Worm (Caenorhabditis elegans) whole organism, midembryonic: Measurements from ENCODE around the gene stdh-4.

Source experiments
- T22C8.4 ChIP-seq: fragments of 200-800 bp; sonication (Bioruptor generic); IDR thresholded peaks from 2 replicates; pipeline ENCODE4 v1.3.6; 2022; ENCODE audit warnings: missing genetic modification characterization, missing compliant biosample characterization
- cog-1 ChIP-seq: sonication (generic microtip); optimal IDR thresholded peaks from 2 replicates; lab custom pipeline; 2016; ENCODE audit warnings: missing genetic modification characterization, missing compliant biosample characterization
- flt-1 ChIP-seq: fragments of 200-800 bp; sonication (Bioruptor generic); IDR thresholded peaks from 2 replicates; pipeline ENCODE4 v1.3.6; 2022; ENCODE audit warnings: missing genetic modification characterization, missing compliant biosample characterization
- klf-2 ChIP-seq: fragments of 200-800 bp; sonication (Bioruptor generic); conservative IDR thresholded peaks from 2 replicates; pipeline ENCODE4 v1.3.6; 2022; ENCODE audit warnings: missing genetic modification reagents, missing genetic modification characterization, missing compliant biosample characterization
- med-1 ChIP-seq: sonication (generic microtip); optimal IDR thresholded peaks from 2 replicates; lab custom pipeline; 2017; ENCODE audit warnings: missing genetic modification characterization, mild to moderate bottlenecking, missing compliant biosample characterization, antibody characterized with exemption, missing genetic modification reagents; ENCODE audit not compliant: insufficient read depth
- ref-1 ChIP-seq: fragments of 200-800 bp; sonication (Bioruptor generic); conservative IDR thresholded peaks from 2 replicates; pipeline ENCODE4 v1.3.6; 2022; ENCODE audit warnings: missing genetic modification reagents, missing genetic modification characterization, missing compliant biosample characterization
- tab-1 ChIP-seq: fragments of 200-800 bp; sonication (Bioruptor generic); IDR thresholded peaks from 2 replicates; pipeline ENCODE4 v1.3.6; 2022; ENCODE audit warnings: missing genetic modification characterization, missing compliant biosample characterization
- ztf-23 ChIP-seq: fragments of 200-800 bp; sonication (Bioruptor generic); IDR thresholded peaks from 2 replicates; pipeline ENCODE4 v1.3.6; 2022; ENCODE audit warnings: missing genetic modification reagents, missing genetic modification characterization, missing compliant biosample characterization
- ztf-29 ChIP-seq: fragments of 200-800 bp; sonication (Bioruptor generic); IDR thresholded peaks from 2 replicates; pipeline ENCODE4 v1.3.6; 2022; ENCODE audit warnings: missing genetic modification reagents, missing genetic modification characterization, missing compliant biosample characterization

stdh-4 gene

ce11 chrV:8548989-8549388, at the start of gene stdh-4:
TSS of gene stdh-4 (plus strand) at chrV:8549289.
- TF ChIP-seq ref-1 (GFP tag; lab: Robert Waterston, UW) (no peak), ztf-23 (GFP tag; lab: Robert Waterston, UW) (no peak), cog-1 (tag; lab: Kevin White, UChicago) (no peak), tab-1 (GFP tag; lab: Robert Waterston, UW) (no peak), flt-1 (GFP tag; lab: Robert Waterston, UW) (no peak), med-1 (GFP tag; lab: Kevin White, UChicago) (no peak), ztf-29 (GFP tag; lab: Robert Waterston, UW) (no peak), klf-2 (GFP tag; lab: Robert Waterston, UW) (no peak), T22C8.4 (no peak)

- no peak for TF ChIP-seq ztf-23 (GFP tag; lab: Robert Waterston, UW)
- TF ChIP-seq klf-2 (GFP tag; lab: Robert Waterston, UW): no peak
- no peak for TF ChIP-seq ztf-29 (GFP tag; lab: Robert Waterston, UW)
- no peak for TF ChIP-seq cog-1 (tag; lab: Kevin White, UChicago)
Measured at ce11 chrV:8499407-8499806, 49.7 kb upstream of the stdh-4 start.

- TF ChIP-seq ztf-29 (GFP tag; lab: Robert Waterston, UW) (peak; percentile 99), ref-1 (GFP tag; lab: Robert Waterston, UW) (peak; percentile 98), cog-1 (tag; lab: Kevin White, UChicago) (peak; percentile 97), T22C8.4 (peak; percentile 98), klf-2 (GFP tag; lab: Robert Waterston, UW) (peak; percentile 100), ztf-23 (GFP tag; lab: Robert Waterston, UW) (peak; percentile 99), tab-1 (GFP tag; lab: Robert Waterston, UW) (peak; percentile 100), med-1 (GFP tag; lab: Kevin White, UChicago) (peak; percentile 93), flt-1 (GFP tag; lab: Robert Waterston, UW) (peak; percentile 99)
Measured at ce11 chrV:8500348-8500747, 48.7 kb upstream of the stdh-4 start.

ce11 chrV:8507324-8507723, 41.8 kb upstream of the stdh-4 start, which contains the start of gene ZK994.6:
TSS of gene ZK994.6 (minus strand) at chrV:8507424.
- TF ChIP-seq klf-2 (GFP tag; lab: Robert Waterston, UW) (no peak), tab-1 (GFP tag; lab: Robert Waterston, UW) (no peak), T22C8.4 (no peak), cog-1 (tag; lab: Kevin White, UChicago) (no peak), flt-1 (GFP tag; lab: Robert Waterston, UW) (no peak), ztf-23 (GFP tag; lab: Robert Waterston, UW) (no peak), med-1 (GFP tag; lab: Kevin White, UChicago) (no peak), ref-1 (GFP tag; lab: Robert Waterston, UW) (no peak), ztf-29 (GFP tag; lab: Robert Waterston, UW) (no peak)

ce11 chrV:8513361-8513760, 35.7 kb upstream of the stdh-4 start, which contains the start of gene F45F2.9:
TSS of gene F45F2.9 (minus strand) at chrV:8513461.
- TF ChIP-seq flt-1 (GFP tag; lab: Robert Waterston, UW) (no peak), ref-1 (GFP tag; lab: Robert Waterston, UW) (no peak), T22C8.4 (no peak), ztf-23 (GFP tag; lab: Robert Waterston, UW) (no peak)

- TF ChIP-seq flt-1 (GFP tag; lab: Robert Waterston, UW): no peak
- no peak for TF ChIP-seq ztf-23 (GFP tag; lab: Robert Waterston, UW)
- TF ChIP-seq ztf-29 (GFP tag; lab: Robert Waterston, UW): no peak
- TF ChIP-seq ref-1 (GFP tag; lab: Robert Waterston, UW): no peak
- no peak for TF ChIP-seq cog-1 (tag; lab: Kevin White, UChicago)
Measured at ce11 chrV:8516426-8516825, 32.7 kb upstream of the stdh-4 start.

ce11 chrV:8517711-8518110, 31.4 kb upstream of the stdh-4 start:
- TF ChIP-seq ztf-29 (GFP tag; lab: Robert Waterston, UW): no peak
- TF ChIP-seq T22C8.4: no peak
- TF ChIP-seq cog-1 (tag; lab: Kevin White, UChicago): no peak
- TF ChIP-seq klf-2 (GFP tag; lab: Robert Waterston, UW): no peak
- no peak for TF ChIP-seq ref-1 (GFP tag; lab: Robert Waterston, UW)
- TF ChIP-seq tab-1 (GFP tag; lab: Robert Waterston, UW): no peak
- no peak for TF ChIP-seq flt-1 (GFP tag; lab: Robert Waterston, UW)
- no peak for TF ChIP-seq ztf-23 (GFP tag; lab: Robert Waterston, UW)
- TF ChIP-seq med-1 (GFP tag; lab: Kevin White, UChicago): no peak

ce11 chrV:8518283-8518682, 30.8 kb upstream of the stdh-4 start:
- TF ChIP-seq cog-1 (tag; lab: Kevin White, UChicago) (no peak), ztf-23 (GFP tag; lab: Robert Waterston, UW) (no peak), tab-1 (GFP tag; lab: Robert Waterston, UW) (no peak), ref-1 (GFP tag; lab: Robert Waterston, UW) (no peak), flt-1 (GFP tag; lab: Robert Waterston, UW) (no peak), klf-2 (GFP tag; lab: Robert Waterston, UW) (no peak), T22C8.4 (no peak), med-1 (GFP tag; lab: Kevin White, UChicago) (no peak), ztf-29 (GFP tag; lab: Robert Waterston, UW) (no peak)

- TF ChIP-seq ztf-29 (GFP tag; lab: Robert Waterston, UW): no peak
- no peak for TF ChIP-seq ztf-23 (GFP tag; lab: Robert Waterston, UW)
- no peak for TF ChIP-seq tab-1 (GFP tag; lab: Robert Waterston, UW)
- no peak for TF ChIP-seq cog-1 (tag; lab: Kevin White, UChicago)
- no peak for TF ChIP-seq med-1 (GFP tag; lab: Kevin White, UChicago)
- no peak for TF ChIP-seq flt-1 (GFP tag; lab: Robert Waterston, UW)
- TF ChIP-seq klf-2 (GFP tag; lab: Robert Waterston, UW): no peak
Measured at ce11 chrV:8518822-8519392, 30.2 kb upstream of the stdh-4 start, which contains the start of gene F45F2.10. TSS of gene F45F2.10 (minus strand) at chrV:8518872.
